Fruit fly (Drosophila melanogaster): ENCODE measurements around the gene CG31473.

DNA sequence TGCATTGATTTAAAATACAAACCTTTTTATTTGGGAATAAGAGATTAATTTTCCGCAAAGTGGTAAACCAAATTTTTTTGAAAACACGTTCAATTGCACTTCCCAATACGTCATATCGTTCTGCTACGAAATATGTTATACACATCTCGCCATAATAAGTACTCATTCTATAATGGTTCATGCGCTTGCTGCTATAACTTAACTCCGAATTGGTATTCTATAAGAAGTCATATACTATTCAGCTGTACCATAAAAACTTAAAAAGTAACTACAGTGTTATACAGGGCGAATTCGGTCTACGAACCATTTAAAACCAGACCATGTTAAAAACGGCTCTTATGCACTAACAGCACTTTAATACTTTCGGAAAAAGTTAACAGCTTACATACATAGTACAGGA is 32.0 kb upstream of the CG31473 start:
- TF ChIP-seq CG32121 (GFP tag; IDR thresholded peaks at IDR 0.05), result no peak
- TF ChIP-seq CG14655 (GFP tag; optimal IDR thresholded peaks at IDR 0.05), result peak; percentile 48
- peak; percentile 34 for TF ChIP-seq CG34367 (tag; optimal IDR thresholded peaks at IDR 0.05)
- no peak for TF ChIP-seq CG15710 (tag; optimal IDR thresholded peaks at IDR 0.05)
- no peak for TF ChIP-seq Snoo (tag; optimal IDR thresholded peaks at IDR 0.05)
- TF ChIP-seq fd96Ca (GFP tag; IDR thresholded peaks at IDR 0.05), result no peak
